Worm (Caenorhabditis elegans): ENCODE data around the gene orc-4.
A peak's percentile ranks its signal among the peaks of the same experiment; 100 is the strongest.

ce11 chrIII:10631870-10632509 lies 14.0 kb upstream of the orc-4 start:
- TF ChIP-seq egl-27 (tag; optimal IDR thresholded peaks at IDR 0.05), result no peak
- TF ChIP-seq elt-3 (tag; optimal IDR thresholded peaks at IDR 0.05), result no peak
- no peak for TF ChIP-seq unc-62 (GFP tag; optimal IDR thresholded peaks at IDR 0.05)
- TF ChIP-seq nhr-25 (tag; optimal IDR thresholded peaks at IDR 0.05), result peak; percentile 27
- TF ChIP-seq ama-1 (optimal IDR thresholded peaks at IDR 0.05), result no peak
- no peak for TF ChIP-seq snpc-4 (tag; optimal IDR thresholded peaks at IDR 0.05)
- TF ChIP-seq nhr-10 (tag; optimal IDR thresholded peaks at IDR 0.05), result no peak
- TF ChIP-seq fos-1 (tag; optimal IDR thresholded peaks at IDR 0.05), result no peak
- no peak for TF ChIP-seq mdl-1 (tag; optimal IDR thresholded peaks at IDR 0.05)
- TF ChIP-seq nhr-11 (tag; optimal IDR thresholded peaks at IDR 0.05), result no peak
- TF ChIP-seq C34F6.9 (tag; optimal IDR thresholded peaks at IDR 0.05), result no peak
- TF ChIP-seq mab-5 (tag; optimal IDR thresholded peaks at IDR 0.05), result peak; percentile 51
